Fruit fly (Drosophila melanogaster): ENCODE results near the gene CG13028.

- TF ChIP-seq CG7045 (GFP tag; optimal IDR thresholded peaks at IDR 0.05) (no peak), pad (GFP tag; optimal IDR thresholded peaks at IDR 0.05) (no peak), cic (GFP tag; optimal IDR thresholded peaks at IDR 0.05) (no peak)
These were observed 4.3 kb downstream of the CG13028 start, which contains the start of gene CG13023 for dm6 chr3L:16927375-16927774.
